Worm (Caenorhabditis elegans) whole organism, dauer: ENCODE data around the gene nhr-239.
"Not testable (repeated sequence)": the region's sequence is repeated elsewhere in the genome, so short reads cannot be mapped to it uniquely, and the experiment has no call there.

ENCODE experiments used
- unc-62 ChIP-seq: sonication (generic microtip); optimal IDR thresholded peaks from 2 replicates; lab custom pipeline; 2017; ENCODE audit warnings: missing biosample characterization, missing genetic modification reagents, missing genetic modification characterization

nhr-239 gene

DNA sequence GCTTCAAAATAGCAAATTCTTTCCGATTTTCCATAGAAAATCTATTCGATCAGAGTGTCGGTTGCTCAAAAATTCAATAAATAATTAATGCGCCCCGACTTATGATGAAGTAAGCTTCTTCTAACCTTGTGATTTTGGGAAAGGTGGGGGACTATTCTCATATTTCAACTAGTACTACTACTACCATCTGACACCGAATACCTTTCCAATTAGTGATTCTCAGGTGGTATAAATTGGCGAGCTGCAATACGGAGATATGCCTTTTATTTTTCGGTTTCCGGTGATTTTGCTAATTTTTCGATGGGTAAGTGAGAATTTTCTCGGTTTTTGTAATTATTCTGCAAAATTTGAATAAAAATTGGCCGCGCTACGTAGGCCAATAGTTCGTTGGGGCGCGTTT, at the start of gene nhr-239:
TSS of gene nhr-239 (plus strand) at position 301 of the 400 bp plus-strand sequence.
- TF ChIP-seq unc-62 (GFP tag; lab: Kevin White, UChicago): no peak

DNA sequence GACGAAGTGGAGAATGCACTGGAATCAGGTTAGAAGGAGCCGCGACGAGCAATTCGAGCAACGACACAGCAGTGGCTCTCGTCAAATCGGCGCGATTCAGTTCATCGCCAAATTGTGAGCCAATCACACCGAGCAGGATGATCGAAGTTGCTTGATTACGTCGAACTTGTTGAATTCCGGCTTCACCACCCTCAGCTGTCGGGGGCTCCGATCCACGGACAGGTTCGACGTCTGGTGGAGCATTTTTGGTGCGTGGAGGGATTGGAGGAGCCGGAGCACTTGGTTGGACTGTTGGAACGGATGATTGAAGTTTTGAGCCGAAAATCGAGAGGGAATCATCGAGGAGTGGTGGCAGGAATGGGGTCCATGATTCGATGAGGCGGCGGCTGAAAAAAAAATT, 46.0 kb upstream of the nhr-239 start:
- no peak for TF ChIP-seq unc-62 (GFP tag; lab: Kevin White, UChicago)

ce11 chrIII:2528621-2529113, 32.8 kb upstream of the nhr-239 start, which contains the start of the genes Y54F10AM.15, rbc-2 and ndua-8:
Y54F10AM.15 (minus strand) TSS chrIII:2528679.
rbc-2 (minus strand) TSS chrIII:2528689.
ndua-8 (plus strand) TSS chrIII:2529063.
- TF ChIP-seq unc-62 (GFP tag; lab: Kevin White, UChicago): no peak

DNA sequence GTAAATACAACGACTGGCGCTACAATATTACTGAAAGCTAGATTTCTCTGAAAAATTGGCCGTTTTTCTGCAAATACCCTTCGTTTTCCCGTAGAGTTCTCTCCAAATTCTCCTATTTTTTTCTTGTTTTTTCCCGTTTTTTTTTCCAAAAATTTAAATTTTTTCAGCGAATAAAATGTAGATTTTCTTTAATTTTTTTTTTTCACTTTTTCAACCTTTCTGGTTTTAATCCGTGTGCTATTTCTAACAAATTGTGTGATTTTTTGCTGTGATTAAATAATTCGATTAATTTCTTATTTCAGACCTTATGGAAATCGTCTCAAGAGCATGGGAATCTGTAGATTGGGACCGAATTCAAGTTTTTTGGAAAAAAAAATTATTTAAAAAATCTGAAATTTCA, 31.2 kb upstream of the nhr-239 start, which contains the start of gene cone-1:
TSS of gene cone-1 (plus strand) at position 301 of the 400 bp plus-strand sequence.
- TF ChIP-seq unc-62 (GFP tag; lab: Kevin White, UChicago): no peak

DNA sequence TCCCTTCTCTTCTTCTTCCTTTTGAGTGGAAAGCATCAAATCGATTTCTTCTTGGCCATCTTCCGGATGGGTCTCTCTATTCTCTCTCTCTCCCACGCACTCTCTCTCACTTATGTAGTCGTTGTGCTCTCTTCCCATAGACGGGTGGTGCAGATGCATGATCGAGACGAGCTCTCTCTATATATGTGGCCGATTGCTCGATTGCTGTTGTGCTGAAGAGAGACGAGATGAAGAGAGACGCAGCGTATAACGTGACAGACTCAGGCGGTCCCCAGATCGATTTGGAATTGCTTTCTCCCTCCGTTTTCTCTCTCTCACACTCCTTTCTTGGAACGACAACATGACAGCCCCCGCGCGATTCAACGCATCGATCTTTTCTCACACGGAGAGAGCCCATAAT, 28.8 kb upstream of the nhr-239 start:
- TF ChIP-seq unc-62 (GFP tag; lab: Kevin White, UChicago): no peak

- no peak for TF ChIP-seq unc-62 (GFP tag; lab: Kevin White, UChicago)
Observed at ce11 chrIII:2535122-2535521, 26.4 kb upstream of the nhr-239 start.

ce11 chrIII:2540520-2540919, 21.0 kb upstream of the nhr-239 start:
- TF ChIP-seq unc-62 (GFP tag; lab: Kevin White, UChicago): no peak

- no peak for TF ChIP-seq unc-62 (GFP tag; lab: Kevin White, UChicago)
Observed at ce11 chrIII:2546298-2546697, 15.2 kb upstream of the nhr-239 start.

DNA sequence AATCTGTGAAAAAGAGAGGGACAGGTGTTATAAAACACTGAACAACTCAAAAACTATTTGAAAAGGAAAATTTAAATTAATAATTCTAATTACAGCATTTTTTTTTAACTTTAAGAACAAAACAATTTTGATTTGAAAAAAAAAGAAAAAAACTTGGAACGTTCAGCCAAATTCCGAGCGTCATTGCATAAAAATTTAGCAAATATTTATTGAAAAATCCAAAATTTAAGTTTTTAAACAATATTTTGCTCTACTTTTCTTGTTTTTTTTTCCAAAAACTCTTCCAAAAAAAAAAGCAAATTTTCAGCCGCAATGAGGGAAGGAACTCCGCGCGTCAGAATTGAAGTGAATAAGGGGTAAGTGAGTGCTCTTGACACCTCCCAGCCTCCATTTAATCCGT, 11.9 kb upstream of the nhr-239 start, which contains the start of gene feh-1:
TSS of gene feh-1 (plus strand) at position 301 of the 400 bp plus-strand sequence.
- no peak for TF ChIP-seq unc-62 (GFP tag; lab: Kevin White, UChicago)

DNA sequence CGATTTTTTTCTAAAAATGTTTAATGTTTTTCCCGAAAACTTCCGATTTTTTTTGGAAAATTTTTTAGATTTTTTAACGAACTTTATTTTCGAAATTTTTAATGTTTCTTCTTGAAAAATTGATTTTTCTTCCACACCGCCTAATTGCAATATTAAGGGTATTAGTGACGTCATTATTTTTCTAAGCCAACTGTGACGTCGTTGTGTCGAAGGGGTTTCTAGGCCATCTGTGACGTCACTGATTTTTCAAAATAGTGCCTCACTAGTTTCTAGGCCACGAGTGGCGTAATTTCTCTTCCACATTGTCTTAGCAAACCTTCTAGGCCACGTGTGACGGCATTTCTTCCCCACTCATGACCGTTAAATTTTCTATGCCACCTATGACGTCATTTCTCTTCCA, 9.5 kb upstream of the nhr-239 start:
- no peak for TF ChIP-seq unc-62 (GFP tag; lab: Kevin White, UChicago)

DNA sequence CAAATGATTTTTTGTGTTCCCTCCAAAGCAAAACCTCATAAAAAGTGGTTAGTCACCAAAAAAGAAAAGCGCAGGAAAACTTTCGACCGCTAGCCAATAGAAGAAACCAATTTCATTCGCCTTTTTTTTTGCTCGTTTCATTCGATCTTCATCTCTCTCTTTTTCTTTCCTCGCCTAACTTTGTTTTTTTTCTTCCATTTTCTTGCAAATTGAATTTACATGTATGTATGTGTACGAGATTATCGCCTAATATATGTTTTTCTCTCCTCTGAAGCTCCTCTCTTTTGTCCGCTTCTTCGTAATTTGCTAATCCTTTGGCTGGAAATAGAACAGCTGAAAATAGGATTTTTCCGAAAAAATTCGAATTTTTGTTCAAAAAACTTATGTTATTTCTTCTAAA, 9.1 kb upstream of the nhr-239 start:
- TF ChIP-seq unc-62 (GFP tag; lab: Kevin White, UChicago): no peak

- TF ChIP-seq unc-62 (GFP tag; lab: Kevin White, UChicago): no peak
Observed at ce11 chrIII:2553579-2553978, 7.9 kb upstream of the nhr-239 start.

DNA sequence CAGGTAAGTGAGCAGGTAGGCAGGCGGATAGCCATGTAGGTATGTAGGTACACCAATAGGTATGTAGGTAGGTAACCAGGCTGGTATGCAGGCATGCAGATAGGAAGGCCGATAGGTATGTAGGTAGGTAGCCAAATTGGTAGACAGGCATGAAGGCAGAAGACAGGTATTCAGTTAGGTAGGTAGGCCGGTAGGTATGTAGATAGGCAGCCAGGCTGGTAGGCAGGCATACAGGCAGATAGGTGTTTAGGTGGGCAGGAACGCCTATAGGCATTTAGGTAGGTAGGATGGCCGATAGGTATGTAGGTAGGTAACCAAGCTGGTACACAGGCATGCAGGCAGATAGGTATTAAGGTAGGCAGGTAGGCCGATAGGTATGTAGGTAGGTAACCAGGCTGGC, 747 bp upstream of the nhr-239 start:
- TF ChIP-seq unc-62 (GFP tag; lab: Kevin White, UChicago): no peak

DNA sequence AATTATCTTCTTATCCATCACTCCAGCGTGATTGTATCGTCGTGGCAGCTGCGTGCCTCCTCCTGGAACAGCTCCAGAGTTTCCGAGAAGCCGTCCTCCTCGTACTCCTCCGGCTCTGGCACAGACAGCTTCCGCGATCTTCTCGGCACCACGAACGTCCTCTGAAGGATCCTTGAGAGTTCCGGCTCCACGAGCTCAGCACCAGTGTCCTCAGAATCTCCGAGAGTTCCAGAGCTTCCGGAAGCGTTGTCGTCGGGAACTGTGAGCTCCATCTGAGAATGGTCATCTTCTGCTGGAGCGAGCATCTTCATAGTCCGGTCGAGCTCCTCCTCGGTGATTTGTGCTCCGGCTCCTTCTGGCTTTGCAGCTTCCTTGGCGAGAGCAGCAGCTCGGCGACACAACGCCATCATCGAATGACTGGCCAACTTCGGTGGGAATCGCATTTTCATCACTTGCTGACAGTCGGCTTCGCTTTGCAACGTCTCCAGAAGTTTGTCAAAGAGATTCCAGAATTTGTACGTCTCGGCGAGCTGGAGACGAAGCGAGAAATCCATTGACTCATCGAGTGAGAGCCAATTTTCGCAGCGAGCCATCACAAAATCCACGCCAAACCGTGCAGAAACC, 1.6 kb downstream of the nhr-239 start:
- no peak for TF ChIP-seq unc-62 (GFP tag; lab: Kevin White, UChicago)

DNA sequence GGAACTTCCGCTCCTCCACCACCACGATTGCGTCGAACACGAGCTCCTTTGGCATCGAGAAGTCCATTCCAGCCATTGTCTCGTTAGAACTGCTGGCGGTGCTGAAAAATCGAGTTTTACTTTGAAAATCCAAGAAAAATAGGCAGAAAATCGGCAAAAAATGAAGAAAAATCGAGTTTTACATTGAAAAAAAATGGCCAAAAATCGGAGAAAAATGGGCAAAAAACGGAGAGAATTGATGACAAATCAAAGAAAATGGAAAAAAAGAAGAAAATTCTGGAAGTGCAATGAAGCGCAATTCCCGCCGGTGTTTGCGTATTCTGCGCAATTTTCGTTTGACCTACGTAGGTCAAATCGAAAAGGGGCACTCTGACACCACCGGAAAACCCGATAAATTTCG, 2.4 kb downstream of the nhr-239 start, which contains the start of gene Y54F10AM.11:
TSS of gene Y54F10AM.11 (minus strand) at position 101 of the 400 bp plus-strand sequence.
- not testable (repeated sequence) for TF ChIP-seq unc-62 (GFP tag; lab: Kevin White, UChicago)

ce11 chrIII:2571447-2571846, 9.9 kb downstream of the nhr-239 start, which contains the start of gene Y54F10AR.2:
Y54F10AR.2 (minus strand) TSS chrIII:2571547.
- TF ChIP-seq unc-62 (GFP tag; lab: Kevin White, UChicago): no peak

DNA sequence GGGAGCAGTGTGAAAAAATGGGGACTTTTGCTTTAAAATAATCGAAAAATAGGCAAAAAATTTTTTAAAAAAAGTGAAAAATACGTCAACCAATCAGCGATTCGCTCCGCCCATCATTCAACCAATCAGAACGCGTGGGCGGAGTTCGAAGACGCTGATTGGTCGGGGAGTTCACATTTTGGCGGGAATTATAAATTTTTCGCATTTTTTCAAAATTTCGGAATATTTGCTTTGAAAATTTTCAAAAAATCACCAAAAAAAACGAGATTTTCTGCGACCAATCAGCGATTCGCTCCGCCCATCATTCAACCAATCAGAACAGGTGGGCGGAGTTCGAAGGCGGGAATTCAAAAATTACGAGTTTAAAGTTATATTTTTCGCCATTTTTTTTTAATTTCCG, 10.9 kb downstream of the nhr-239 start:
- TF ChIP-seq unc-62 (GFP tag; lab: Kevin White, UChicago): no peak
